Worm (Caenorhabditis elegans) whole organism, midembryonic: ENCODE results near the gene zzz-1.

Source experiments
- T22C8.4 ChIP-seq: fragments of 200-800 bp; sonication (Bioruptor generic); IDR thresholded peaks from 2 replicates; pipeline ENCODE4 v1.3.6; 2022; ENCODE audit warnings: missing genetic modification characterization, missing compliant biosample characterization
- klf-2 ChIP-seq: fragments of 200-800 bp; sonication (Bioruptor generic); conservative IDR thresholded peaks from 2 replicates; pipeline ENCODE4 v1.3.6; 2022; ENCODE audit warnings: missing genetic modification reagents, missing genetic modification characterization, missing compliant biosample characterization
- med-1 ChIP-seq: sonication (generic microtip); optimal IDR thresholded peaks from 2 replicates; lab custom pipeline; 2017; ENCODE audit warnings: missing genetic modification characterization, mild to moderate bottlenecking, missing compliant biosample characterization, antibody characterized with exemption, missing genetic modification reagents; ENCODE audit not compliant: insufficient read depth
- tab-1 ChIP-seq: fragments of 200-800 bp; sonication (Bioruptor generic); IDR thresholded peaks from 2 replicates; pipeline ENCODE4 v1.3.6; 2022; ENCODE audit warnings: missing genetic modification characterization, missing compliant biosample characterization
- ztf-29 ChIP-seq: fragments of 200-800 bp; sonication (Bioruptor generic); IDR thresholded peaks from 2 replicates; pipeline ENCODE4 v1.3.6; 2022; ENCODE audit warnings: missing genetic modification reagents, missing genetic modification characterization, missing compliant biosample characterization

DNA sequence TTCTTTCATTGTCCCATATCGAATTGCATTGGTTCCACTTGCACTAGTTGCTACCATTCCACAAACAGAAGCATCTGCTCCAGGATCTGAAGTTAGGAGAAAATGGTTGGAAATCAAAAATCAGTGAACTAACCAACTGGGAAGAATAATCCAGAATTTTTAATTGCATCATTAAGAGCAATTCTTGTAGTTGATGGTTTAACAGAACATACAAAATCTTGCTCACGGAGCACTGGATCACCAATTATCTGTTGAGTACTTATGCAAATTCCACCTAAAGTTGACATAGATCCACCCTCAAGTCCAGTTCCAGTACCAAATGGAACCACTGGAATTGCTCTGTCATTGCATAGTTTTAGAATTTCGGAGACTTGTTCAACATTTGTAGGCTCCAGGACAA lies 19.2 kb downstream of the zzz-1 start:
- TF ChIP-seq med-1 (GFP tag; lab: Kevin White, UChicago) (no peak), tab-1 (GFP tag; lab: Robert Waterston, UW) (no peak), T22C8.4 (GFP tag; lab: Robert Waterston, UW) (no peak), klf-2 (no peak), ztf-29 (no peak)
